Fruit fly (Drosophila melanogaster) whole organism, adult: Measurements from ENCODE around the gene CG14610.

ENCODE experiments used
- CG33017 ChIP-seq: fragments of 200-800 bp; sonication (Bioruptor generic); optimal IDR thresholded peaks from 2 replicates; lab custom pipeline; 2018; ENCODE audit warnings: missing biosample characterization, mild to moderate bottlenecking, missing genetic modification characterization, moderate library complexity
- CG7101 ChIP-seq: fragments of 200-800 bp; sonication (Bioruptor generic); optimal IDR thresholded peaks from 2 replicates; lab custom pipeline; 2018; ENCODE audit warnings: missing biosample characterization, mild to moderate bottlenecking, missing genetic modification characterization, moderate library complexity
- Clk ChIP-seq: fragments of 200-800 bp; sonication (Bioruptor generic); optimal IDR thresholded peaks from 2 replicates; lab custom pipeline; 2017; ENCODE audit warnings: missing biosample characterization, missing genetic modification characterization
- bab1 ChIP-seq: fragments of 200-800 bp; sonication (Bioruptor generic); optimal IDR thresholded peaks from 3 replicates; lab custom pipeline; 2019; ENCODE audit warnings: missing biosample characterization, mild to moderate bottlenecking, missing genetic modification characterization, moderate library complexity

DNA sequence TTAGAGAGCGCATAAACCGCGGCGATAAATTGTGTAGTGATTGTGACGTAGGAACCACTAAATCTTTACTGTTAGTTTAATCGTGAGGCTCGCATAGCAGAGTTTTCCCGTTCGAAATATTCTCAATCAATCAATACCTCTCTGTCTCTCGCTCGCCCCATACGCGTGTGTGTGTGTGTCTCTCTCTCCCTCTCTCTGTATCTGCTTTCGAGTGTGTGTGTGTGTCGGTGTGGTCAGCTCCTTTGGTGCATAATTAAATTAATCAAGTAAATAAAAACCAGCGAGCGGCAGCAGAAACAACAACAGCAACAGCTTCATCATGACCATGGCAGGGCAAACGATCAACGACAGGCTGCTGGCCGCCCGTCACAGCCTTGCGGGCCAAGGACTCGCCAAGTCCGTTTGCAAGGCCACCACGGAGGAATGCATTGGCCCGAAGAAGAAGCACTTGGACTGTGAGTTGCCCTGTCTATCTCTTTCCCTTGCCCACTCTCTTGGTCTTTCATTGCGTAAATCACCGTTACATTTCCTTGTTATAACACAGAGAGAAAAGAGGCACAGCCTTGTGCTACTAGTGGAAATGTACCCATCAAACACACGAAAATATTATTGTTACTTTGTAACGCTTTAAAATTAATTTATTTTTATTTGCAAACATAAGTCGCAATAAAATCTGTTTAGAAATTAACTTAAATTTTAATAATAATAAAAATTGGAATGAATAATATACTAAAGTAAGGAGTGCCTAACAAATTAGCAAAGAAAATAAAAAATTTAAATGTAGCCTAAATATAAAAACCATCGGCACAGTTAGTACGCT is 43.2 kb upstream of the CG14610 start:
- TF ChIP-seq bab1 (GFP tag; lab: Kevin White, UChicago) (peak; percentile 3), CG7101 (no peak), CG33017 (tag; lab: Kevin White, UChicago) (no peak), Clk (no peak)
